Fruit fly (Drosophila melanogaster) whole organism, embryonic: ENCODE results near the gene yellow-e3.

Experiments
- Ada2b ChIP-seq: fragments of 200-800 bp; sonication (Bioruptor generic); IDR thresholded peaks from 2 replicates; pipeline ENCODE4 v1.3.6; 2022; ENCODE audit warnings: missing biosample characterization, missing genetic modification characterization
- Awh ChIP-seq: fragments of 200-800 bp; sonication (Bioruptor generic); IDR thresholded peaks from 2 replicates; pipeline ENCODE4, ENCODE4 v1.3.6; 2022; ENCODE audit warnings: missing biosample characterization, missing genetic modification characterization
- CG10321 ChIP-seq: fragments of 200-800 bp; sonication (Bioruptor generic); IDR thresholded peaks from 2 replicates; pipeline ENCODE4 v1.3.6; 2022; ENCODE audit warnings: missing biosample characterization, missing genetic modification characterization
- CG12104 ChIP-seq: fragments of 200-800 bp; sonication (Bioruptor generic); optimal IDR thresholded peaks from 3 replicates; lab custom pipeline; 2016; ENCODE audit warnings: missing biosample characterization, missing genetic modification characterization
- CG12155 ChIP-seq: fragments of 200-800 bp; sonication (Bioruptor generic); optimal IDR thresholded peaks from 3 replicates; lab custom pipeline; 2016; ENCODE audit warnings: missing biosample characterization, missing genetic modification characterization
- CG13123 ChIP-seq: fragments of 200-800 bp; sonication (Bioruptor generic); optimal IDR thresholded peaks from 2 replicates; lab custom pipeline; 2016; ENCODE audit warnings: missing biosample characterization, missing genetic modification characterization
- CG13424 ChIP-seq: fragments of 200-800 bp; sonication (Bioruptor generic); optimal IDR thresholded peaks from 2 replicates; lab custom pipeline; 2019; ENCODE audit warnings: missing biosample characterization, mild to moderate bottlenecking, missing genetic modification characterization, moderate library complexity
- CG14710 ChIP-seq: fragments of 200-800 bp; sonication (Bioruptor generic); optimal IDR thresholded peaks from 3 replicates; lab custom pipeline; 2019; ENCODE audit warnings: missing biosample characterization, mild to moderate bottlenecking, missing genetic modification characterization, moderate library complexity
- CG15011 ChIP-seq: fragments of 200-800 bp; sonication (Bioruptor generic); optimal IDR thresholded peaks from 3 replicates; lab custom pipeline; 2018; ENCODE audit warnings: missing biosample characterization, mild to moderate bottlenecking, missing genetic modification characterization
- CG1603 ChIP-seq: fragments of 200-800 bp; sonication (Bioruptor generic); optimal IDR thresholded peaks from 2 replicates; lab custom pipeline; 2019; ENCODE audit warnings: missing biosample characterization, mild to moderate bottlenecking, missing genetic modification characterization, moderate library complexity
- CG16813 ChIP-seq: fragments of 200-800 bp; sonication (Bioruptor generic); IDR thresholded peaks from 3 replicates; pipeline ENCODE4 v1.3.6; 2022; ENCODE audit warnings: missing biosample characterization, missing genetic modification characterization; ENCODE audit not compliant: partially characterized antibody
- CG17802 ChIP-seq: fragments of 200-800 bp; sonication (Bioruptor generic); optimal IDR thresholded peaks from 2 replicates; lab custom pipeline; 2018; ENCODE audit warnings: missing biosample characterization, mild to moderate bottlenecking, missing genetic modification characterization, moderate library complexity
- CG2129 ChIP-seq: fragments of 200-800 bp; sonication (Bioruptor generic); IDR thresholded peaks from 2 replicates; pipeline ENCODE4 v1.3.6; 2022; ENCODE audit warnings: missing biosample characterization, missing genetic modification characterization; ENCODE audit not compliant: partially characterized antibody
- CG2199 ChIP-seq: fragments of 200-800 bp; sonication (Bioruptor generic); IDR thresholded peaks from 3 replicates; pipeline ENCODE4 v1.3.6; 2022; ENCODE audit warnings: missing biosample characterization, missing genetic modification characterization
- CG2875 ChIP-seq: fragments of 200-800 bp; sonication (Bioruptor generic); optimal IDR thresholded peaks from 2 replicates; lab custom pipeline; 2017; ENCODE audit warnings: missing biosample characterization, mild to moderate bottlenecking, missing genetic modification characterization, missing genetic modification reagents
- CG30431 ChIP-seq: fragments of 200-800 bp; sonication (Bioruptor generic); optimal IDR thresholded peaks from 2 replicates; lab custom pipeline; 2017; ENCODE audit warnings: missing biosample characterization, missing genetic modification characterization
- CG32767 ChIP-seq: fragments of 200-800 bp; sonication (Bioruptor generic); IDR thresholded peaks from 2 replicates; pipeline ENCODE4 v1.3.6; 2022; ENCODE audit warnings: missing biosample characterization, missing genetic modification characterization
- CG3838 ChIP-seq: fragments of 200-800 bp; sonication (Bioruptor generic); optimal IDR thresholded peaks from 3 replicates; lab custom pipeline; 2016; ENCODE audit warnings: missing biosample characterization, missing genetic modification characterization
- CG3847 ChIP-seq: fragments of 200-800 bp; sonication (Bioruptor generic); IDR thresholded peaks from 2 replicates; pipeline ENCODE4 v1.3.6; 2022; ENCODE audit warnings: missing biosample characterization, missing genetic modification characterization
- CG5180 ChIP-seq: fragments of 200-800 bp; sonication (Bioruptor generic); optimal IDR thresholded peaks from 3 replicates; lab custom pipeline; 2017; ENCODE audit warnings: missing biosample characterization, missing genetic modification characterization, mild to moderate bottlenecking, moderate library complexity, missing genetic modification reagents
- CG6272 ChIP-seq: fragments of 200-800 bp; sonication (Bioruptor generic); IDR thresholded peaks from 2 replicates; pipeline ENCODE4 v1.3.6; 2022; ENCODE audit warnings: missing biosample characterization, missing genetic modification characterization
- CG6689 ChIP-seq: fragments of 200-800 bp; sonication (Bioruptor generic); IDR thresholded peaks from 2 replicates; pipeline ENCODE4 v1.3.6; 2022; ENCODE audit warnings: missing biosample characterization, missing genetic modification characterization
- CG6765 ChIP-seq: fragments of 200-800 bp; sonication (Bioruptor generic); optimal IDR thresholded peaks from 3 replicates; lab custom pipeline; 2017; ENCODE audit warnings: missing biosample characterization, mild to moderate bottlenecking, missing genetic modification characterization
- CG8388 ChIP-seq: fragments of 200-800 bp; sonication (Bioruptor generic); optimal IDR thresholded peaks from 2 replicates; lab custom pipeline; 2019; ENCODE audit warnings: missing biosample characterization, mild to moderate bottlenecking, missing genetic modification characterization, moderate library complexity
- CG9817 ChIP-seq: fragments of 200-800 bp; sonication (Bioruptor generic); optimal IDR thresholded peaks from 2 replicates; lab custom pipeline; 2018; ENCODE audit warnings: missing biosample characterization, mild to moderate bottlenecking, missing genetic modification characterization, moderate library complexity
- CG9876 ChIP-seq: fragments of 200-800 bp; sonication (Bioruptor generic); optimal IDR thresholded peaks from 2 replicates; lab custom pipeline; 2016; ENCODE audit warnings: missing biosample characterization, missing genetic modification characterization
- CoRest ChIP-seq: fragments of 200-800 bp; sonication (Bioruptor generic); optimal IDR thresholded peaks from 3 replicates; lab custom pipeline; 2018; ENCODE audit warnings: missing biosample characterization, mild to moderate bottlenecking, missing genetic modification characterization, moderate library complexity
- Dad ChIP-seq: fragments of 200-800 bp; sonication (Bioruptor generic); optimal IDR thresholded peaks from 3 replicates; lab custom pipeline; 2016; ENCODE audit warnings: missing biosample characterization, missing genetic modification characterization
- Drgx ChIP-seq: fragments of 200-800 bp; sonication (Bioruptor generic); IDR thresholded peaks from 2 replicates; pipeline ENCODE4 v1.3.6; 2022; ENCODE audit warnings: missing biosample characterization, missing genetic modification characterization
- E2f2 ChIP-seq: fragments of 200-800 bp; sonication (Bioruptor generic); IDR thresholded peaks from 2 replicates; pipeline ENCODE4 v1.3.6; 2022; ENCODE audit warnings: missing biosample characterization, missing genetic modification characterization
- Ets65A ChIP-seq: fragments of 200-800 bp; sonication (Bioruptor generic); peaks from one replicate; lab custom pipeline; 2016; ENCODE audit warnings: missing biosample characterization, missing genetic modification characterization
- Meics ChIP-seq: fragments of 200-800 bp; sonication (Bioruptor generic); optimal IDR thresholded peaks from 2 replicates; lab custom pipeline; 2017; ENCODE audit warnings: missing biosample characterization, mild to moderate bottlenecking, missing genetic modification characterization
- NC2β ChIP-seq: fragments of 200-800 bp; sonication (Bioruptor generic); optimal IDR thresholded peaks from 2 replicates; lab custom pipeline; 2016; ENCODE audit warnings: missing biosample characterization, missing genetic modification characterization
- Oli ChIP-seq: fragments of 200-800 bp; sonication (Bioruptor generic); optimal IDR thresholded peaks from 2 replicates; lab custom pipeline; 2018; ENCODE audit warnings: missing biosample characterization, mild to moderate bottlenecking, missing genetic modification characterization, moderate library complexity
- ap ChIP-seq: fragments of 200-800 bp; sonication (Bioruptor generic); IDR thresholded peaks from 2 replicates; pipeline ENCODE4 v1.3.6; 2022; ENCODE audit warnings: missing biosample characterization, missing genetic modification characterization
- cad ChIP-seq: fragments of >200 bp; optimal IDR thresholded peaks from 2 replicates; lab custom pipeline; 2017; ENCODE audit warnings: missing biosample characterization, missing genetic modification characterization
- chif ChIP-seq, 2 experiments: fragments of 200-800 bp; sonication (Bioruptor generic); optimal IDR thresholded peaks; 3 replicates each; lab custom pipeline; 2016; ENCODE audit warnings: missing biosample characterization in 2 of 2, missing genetic modification characterization in 2 of 2
- chinmo ChIP-seq: fragments of 200-800 bp; sonication (Bioruptor generic); IDR thresholded peaks from 4 replicates; pipeline ENCODE4 v1.3.6; 2022; ENCODE audit warnings: missing biosample characterization, missing genetic modification characterization; ENCODE audit not compliant: partially characterized antibody
- da ChIP-seq: fragments of 200-800 bp; sonication (Bioruptor generic); optimal IDR thresholded peaks from 2 replicates; lab custom pipeline; 2016; ENCODE audit warnings: missing biosample characterization, missing genetic modification characterization
- exex ChIP-seq: fragments of 200-800 bp; sonication (Bioruptor generic); optimal IDR thresholded peaks from 4 replicates; lab custom pipeline; 2018; ENCODE audit warnings: missing biosample characterization, mild to moderate bottlenecking, missing genetic modification characterization, moderate library complexity
- eyg ChIP-seq: fragments of 200-800 bp; sonication (Bioruptor generic); optimal IDR thresholded peaks from 3 replicates; lab custom pipeline; 2016; ENCODE audit warnings: missing biosample characterization, missing genetic modification characterization
- fd96Cb ChIP-seq: fragments of 200-800 bp; sonication (Bioruptor generic); optimal IDR thresholded peaks from 2 replicates; lab custom pipeline; 2018; ENCODE audit warnings: missing biosample characterization, mild to moderate bottlenecking, missing genetic modification characterization, moderate library complexity
- gem ChIP-seq: fragments of 200-800 bp; sonication (Bioruptor generic); optimal IDR thresholded peaks from 2 replicates; lab custom pipeline; 2019; ENCODE audit warnings: missing biosample characterization, mild to moderate bottlenecking, missing genetic modification characterization, moderate library complexity
- ken ChIP-seq: fragments of 200-800 bp; sonication (Bioruptor generic); IDR thresholded peaks from 3 replicates; pipeline ENCODE4 v1.3.6; 2022; ENCODE audit warnings: missing biosample characterization, missing genetic modification characterization
- pita ChIP-seq: fragments of 200-800 bp; sonication (Bioruptor generic); optimal IDR thresholded peaks from 2 replicates; lab custom pipeline; 2017; ENCODE audit warnings: missing biosample characterization, mild to moderate bottlenecking, missing genetic modification characterization
- row ChIP-seq: fragments of 200-800 bp; sonication (Bioruptor generic); IDR thresholded peaks from 3 replicates; pipeline ENCODE4 v1.3.6; 2022; ENCODE audit warnings: missing biosample characterization, missing genetic modification characterization
- scrt ChIP-seq: fragments of 200-800 bp; sonication (Bioruptor generic); optimal IDR thresholded peaks from 2 replicates; lab custom pipeline; 2018; ENCODE audit warnings: missing biosample characterization, mild to moderate bottlenecking, missing genetic modification characterization, moderate library complexity
- sd ChIP-seq: fragments of 200-800 bp; sonication (Bioruptor generic); optimal IDR thresholded peaks from 3 replicates; lab custom pipeline; 2018; ENCODE audit warnings: missing biosample characterization, mild to moderate bottlenecking, missing genetic modification characterization, moderate library complexity
- stc ChIP-seq: fragments of 200-800 bp; sonication (Bioruptor generic); IDR thresholded peaks from 2 replicates; pipeline ENCODE4 v1.3.6; 2022; ENCODE audit warnings: missing biosample characterization, missing genetic modification characterization
- sug ChIP-seq: fragments of 200-800 bp; optimal IDR thresholded peaks from 2 replicates; lab custom pipeline; 2019; ENCODE audit warnings: missing biosample characterization, mild to moderate bottlenecking, missing genetic modification characterization, moderate library complexity
- zen ChIP-seq: fragments of 200-800 bp; sonication (Bioruptor generic); optimal IDR thresholded peaks from 3 replicates; lab custom pipeline; 2018; ENCODE audit warnings: missing biosample characterization, mild to moderate bottlenecking, missing genetic modification characterization, moderate library complexity

Gene yellow-e3

dm6 chr3R:13433623-13434022 is 29.0 kb upstream of the yellow-e3 start (continued):
- peak; percentile 89 for TF ChIP-seq CoRest (tag; lab: Kevin White, UChicago)
- TF ChIP-seq CG12104 (GFP tag; lab: Kevin White, UChicago), result peak; percentile 58
- TF ChIP-seq Awh (GFP tag; lab: Robert Waterston, UW), result peak; percentile 69
- peak; percentile 81 for TF ChIP-seq CG8388 (GFP tag; lab: Kevin White, UChicago)
- no peak for TF ChIP-seq CG16813 (GFP tag; lab: Robert Waterston, UW)
- TF ChIP-seq CG12155 (GFP tag; lab: Kevin White, UChicago), result peak; percentile 65
- peak; percentile 46; the same call in 1 of the 2 replicates for TF ChIP-seq CG3847 (GFP tag; lab: Robert Waterston, UW)
- no peak for TF ChIP-seq chinmo (GFP tag; lab: Robert Waterston, UW)
- TF ChIP-seq Meics (GFP tag; lab: Kevin White, UChicago), result peak; percentile 78
- TF ChIP-seq CG13123, result peak; percentile 27
- TF ChIP-seq sd (tag; lab: Kevin White, UChicago), result peak; percentile 55
- TF ChIP-seq CG2199 (GFP tag; lab: Robert Waterston, UW), result 0 out of 3 replicates have a peak, but pooled peaks have one; percentile 43
- TF ChIP-seq sug (tag; lab: Kevin White, UChicago), result peak; percentile 67
- TF ChIP-seq CG9876 (GFP tag; lab: Kevin White, UChicago), result no peak
- TF ChIP-seq CG2129 (GFP tag; lab: Robert Waterston, UW), result no peak
- TF ChIP-seq chif (GFP tag; optimal IDR thresholded peaks at IDR 0.05; lab: Kevin White, UChicago), result peak; percentile 8 to 51
- TF ChIP-seq Ada2b, result peak; percentile 61
- TF ChIP-seq CG6272 (GFP tag; lab: Robert Waterston, UW), result no peak
- peak; percentile 40 for TF ChIP-seq zen (tag; lab: Kevin White, UChicago)
- no peak for TF ChIP-seq pita (GFP tag; lab: Kevin White, UChicago)
- peak; percentile 3 for TF ChIP-seq NC2β (GFP tag; lab: Kevin White, UChicago)
- TF ChIP-seq CG14710, result peak; percentile 77
- TF ChIP-seq Ets65A (GFP tag; lab: Kevin White, UChicago), result peak; percentile 72
- peak; percentile 73 for TF ChIP-seq CG1603 (tag; lab: Kevin White, UChicago)
- TF ChIP-seq CG15011 (GFP tag; lab: Kevin White, UChicago), result peak; percentile 51
- TF ChIP-seq eyg (GFP tag; lab: Kevin White, UChicago), result no peak
- peak; percentile 22 for TF ChIP-seq exex
- TF ChIP-seq gem, result peak; percentile 92
- TF ChIP-seq CG6689 (GFP tag; lab: Robert Waterston, UW), result peak; percentile 71
- TF ChIP-seq ap (GFP tag; lab: Robert Waterston, UW), result peak; percentile 63
- TF ChIP-seq cad (GFP tag; lab: Kevin White, UChicago), result no peak
- TF ChIP-seq Oli, result peak; percentile 91
- TF ChIP-seq Dad, result no peak
- TF ChIP-seq da (GFP tag; lab: Kevin White, UChicago), result no peak
- TF ChIP-seq ken (GFP tag; lab: Robert Waterston, UW), result peak; percentile 28; the same call in 1 of the 3 replicates
- peak; percentile 93 for TF ChIP-seq CG13424 (tag; lab: Kevin White, UChicago)
- TF ChIP-seq Drgx (GFP tag; lab: Robert Waterston, UW), result peak; percentile 82
- TF ChIP-seq CG2875, result peak; percentile 74
- TF ChIP-seq row, result peak; percentile 87
- TF ChIP-seq CG5180 (GFP tag; lab: Kevin White, UChicago), result peak; percentile 48
- peak; percentile 81 for TF ChIP-seq stc (GFP tag; lab: Robert Waterston, UW)
- TF ChIP-seq CG9817 (tag; lab: Kevin White, UChicago), result peak; percentile 76
- peak; percentile 38 for TF ChIP-seq scrt (GFP tag; lab: Kevin White, UChicago)
- TF ChIP-seq fd96Cb (tag; lab: Kevin White, UChicago), result peak; percentile 53
- peak; percentile 69 for TF ChIP-seq CG6765 (GFP tag; lab: Kevin White, UChicago)
- peak; percentile 62 for TF ChIP-seq CG3838 (GFP tag; lab: Kevin White, UChicago)
- TF ChIP-seq CG30431 (GFP tag; lab: Kevin White, UChicago), result peak; percentile 62
- peak; percentile 62; the same call in 1 of the 2 replicates for TF ChIP-seq CG10321 (GFP tag; lab: Robert Waterston, UW)
- peak; percentile 16 for TF ChIP-seq CG17802 (tag; lab: Kevin White, UChicago)
- TF ChIP-seq CG32767, result peak; percentile 90
- TF ChIP-seq E2f2 (GFP tag; lab: Robert Waterston, UW), result peak; percentile 62
